Worm (Caenorhabditis elegans): ENCODE measurements around the gene usp-46.

ce11 chrIII:9775916-9776315 lies 507 bp upstream of the usp-46 start:
- TF ChIP-seq flt-1 (GFP tag; IDR thresholded peaks at IDR 0.05) (no peak), T22C8.4 (GFP tag; IDR thresholded peaks at IDR 0.05) (no peak)

Measured in whole organism, midembryonic.